Worm (Caenorhabditis elegans) whole organism, L4/young adult: ENCODE results near the gene col-177.

Experiments used
- W03F9.2 ChIP-seq: fragments of 150-350 bp; optimal IDR thresholded peaks from 2 replicates; lab custom pipeline; 2014; ENCODE audit warnings: missing biosample characterization, missing genetic modification characterization
- dao-5 ChIP-seq: sonication (generic microtip); optimal IDR thresholded peaks from 2 replicates; lab custom pipeline; 2016; ENCODE audit warnings: missing genotype, missing genetic modification characterization, moderate library complexity, missing compliant biosample characterization
- him-1 ChIP-seq: sonication (generic microtip); optimal IDR thresholded peaks from 2 replicates; lab custom pipeline; 2016; ENCODE audit warnings: missing genotype, missing genetic modification reagents, missing genetic modification characterization, missing compliant biosample characterization

Gene col-177

ce11 chrX:10991352-10992172 lies 10.1 kb downstream of the col-177 start:
- TF ChIP-seq W03F9.2 (tag; lab: Kevin White, UChicago) (no peak), him-1 (tag; lab: Kevin White, UChicago) (no peak), dao-5 (tag; lab: Kevin White, UChicago) (no peak)

ce11 chrX:10990855-10991176 lies 10.8 kb downstream of the col-177 start:
- TF ChIP-seq him-1 (tag; lab: Kevin White, UChicago) (no peak), W03F9.2 (tag; lab: Kevin White, UChicago) (no peak), dao-5 (tag; lab: Kevin White, UChicago) (no peak)

DNA sequence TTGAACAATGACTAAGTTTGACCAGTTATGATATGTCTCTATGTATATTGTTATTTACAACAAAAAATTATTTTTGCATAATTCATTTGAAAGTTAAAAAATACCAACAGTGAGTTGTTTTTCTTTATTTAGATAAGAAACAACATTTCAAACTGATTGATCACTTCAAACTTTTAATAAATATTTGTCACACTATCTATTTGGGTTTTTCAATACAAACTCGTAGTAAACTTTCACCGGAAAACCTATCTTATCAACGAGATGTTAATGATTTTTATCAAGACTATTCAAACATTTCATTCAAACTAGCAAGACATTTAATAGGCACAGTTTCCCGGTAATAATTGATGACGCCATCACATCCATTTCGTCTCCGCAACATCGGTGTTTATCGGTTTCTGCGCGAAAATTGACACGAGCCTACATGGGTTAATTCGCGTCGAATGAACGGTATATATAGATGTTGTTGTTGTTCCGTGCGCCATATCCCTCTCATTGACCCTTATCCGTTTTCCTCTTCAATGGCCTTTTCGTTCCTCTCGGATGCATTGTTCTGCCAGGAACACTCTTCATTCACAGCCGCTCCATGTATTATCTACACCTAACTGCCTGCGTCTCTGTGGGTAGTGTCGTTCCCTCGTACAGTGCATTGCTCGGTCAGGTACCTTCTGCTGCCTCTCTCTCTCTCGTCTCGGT lies 11.3 kb downstream of the col-177 start:
- TF ChIP-seq dao-5 (tag; lab: Kevin White, UChicago) (no peak), him-1 (tag; lab: Kevin White, UChicago) (no peak), W03F9.2 (tag; lab: Kevin White, UChicago) (no peak)

DNA sequence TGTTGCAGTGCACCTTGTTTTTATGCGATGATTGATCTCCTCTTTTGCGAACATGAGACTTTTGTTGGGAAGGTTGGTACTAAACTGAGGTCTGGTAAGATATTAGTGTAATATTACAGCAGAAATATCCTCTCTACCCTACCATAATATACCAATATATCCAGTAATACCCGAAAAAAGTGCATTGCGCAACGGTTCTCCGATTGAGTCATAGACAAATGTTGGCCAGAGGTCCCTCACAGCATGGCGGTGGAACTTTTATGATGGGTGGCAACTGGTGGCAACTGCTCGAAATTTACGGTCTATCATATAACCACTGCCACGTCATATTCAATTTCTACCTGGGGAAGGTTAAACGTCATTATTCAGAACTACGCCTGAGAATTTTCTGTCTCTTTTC lies 12.4 kb downstream of the col-177 start:
- TF ChIP-seq W03F9.2 (tag; lab: Kevin White, UChicago) (no peak), dao-5 (tag; lab: Kevin White, UChicago) (no peak), him-1 (tag; lab: Kevin White, UChicago) (no peak)

ce11 chrX:10982051-10982450 lies 19.6 kb downstream of the col-177 start, which contains the start of gene ver-4:
ver-4 (plus strand) TSS chrX:10982351.
- TF ChIP-seq W03F9.2 (tag; lab: Kevin White, UChicago) (no peak), him-1 (tag; lab: Kevin White, UChicago) (no peak), dao-5 (tag; lab: Kevin White, UChicago) (no peak)

DNA sequence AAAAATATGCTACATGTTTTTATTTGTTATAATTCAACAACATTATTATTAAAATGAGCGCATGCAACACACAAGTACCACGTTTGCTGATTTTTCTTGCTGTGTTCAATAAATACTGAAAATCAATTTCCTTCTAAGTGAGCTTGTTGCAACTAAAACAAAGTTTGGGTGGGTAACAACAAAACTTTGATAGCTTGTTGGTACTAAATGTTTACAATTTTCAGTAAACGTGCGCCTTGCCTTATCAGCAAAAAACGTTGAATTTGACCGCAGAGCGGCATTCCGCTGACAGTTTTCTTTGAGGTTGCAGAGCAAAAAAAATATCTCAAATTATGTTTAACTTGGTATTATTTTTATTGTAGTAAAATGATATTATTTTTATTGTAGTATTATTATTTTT lies 20.3 kb downstream of the col-177 start:
- no peak for TF ChIP-seq dao-5 (tag; lab: Kevin White, UChicago)
- TF ChIP-seq W03F9.2 (tag; lab: Kevin White, UChicago): no peak
- no peak for TF ChIP-seq him-1 (tag; lab: Kevin White, UChicago)

- TF ChIP-seq him-1 (tag; lab: Kevin White, UChicago) (no peak), dao-5 (tag; lab: Kevin White, UChicago) (no peak), W03F9.2 (tag; lab: Kevin White, UChicago) (no peak)
Measured at ce11 chrX:10979186-10979585, 22.5 kb downstream of the col-177 start, which contains the start of gene pxn-2. pxn-2 (minus strand) TSS chrX:10979286.

- TF ChIP-seq him-1 (tag; lab: Kevin White, UChicago): no peak
- TF ChIP-seq W03F9.2 (tag; lab: Kevin White, UChicago): no peak
- TF ChIP-seq dao-5 (tag; lab: Kevin White, UChicago): no peak
Measured at ce11 chrX:10976447-10977196, 25.0 kb downstream of the col-177 start.

DNA sequence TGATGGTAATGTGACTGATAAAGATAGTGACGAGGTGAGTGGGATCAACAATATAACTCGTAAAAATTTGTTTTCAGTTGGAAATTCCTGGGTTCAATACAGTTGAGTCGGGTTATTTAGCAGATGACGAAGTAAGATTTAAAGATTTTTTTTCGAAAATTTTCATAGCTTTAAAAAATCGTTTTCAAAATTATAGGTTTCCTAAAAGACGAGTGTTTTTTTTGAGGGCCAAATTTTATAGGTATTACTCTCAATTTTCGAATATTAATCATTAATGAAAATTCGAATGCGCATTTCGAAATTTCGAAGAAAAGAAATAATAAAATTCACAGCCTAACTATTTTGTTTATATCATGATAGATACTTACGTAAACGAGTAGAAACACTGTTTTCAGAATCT lies 30.5 kb downstream of the col-177 start:
- TF ChIP-seq him-1 (tag; lab: Kevin White, UChicago) (no peak), W03F9.2 (tag; lab: Kevin White, UChicago) (no peak), dao-5 (tag; lab: Kevin White, UChicago) (no peak)

DNA sequence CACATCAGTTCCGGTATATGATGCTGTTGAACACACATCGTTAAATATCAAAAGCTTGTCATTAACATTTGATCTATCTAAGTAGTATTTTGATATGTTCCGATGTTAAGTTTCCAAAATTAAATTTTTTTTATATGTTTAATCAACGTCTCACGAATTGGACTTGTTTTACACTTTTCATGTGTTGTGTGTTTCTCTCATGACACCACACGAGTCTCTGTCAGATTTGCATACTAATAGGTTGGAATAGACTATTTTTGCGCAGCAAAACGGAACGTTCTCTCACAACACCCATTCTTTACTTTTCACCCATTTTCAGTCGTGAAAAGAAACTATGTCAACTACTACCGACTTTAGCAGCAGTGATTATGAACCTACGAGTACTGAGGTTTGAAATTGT lies 31.0 kb downstream of the col-177 start, which contains the start of gene K09C8.8:
TSS of gene K09C8.8 (plus strand) at position 301 of the 400 bp plus-strand sequence.
- TF ChIP-seq W03F9.2 (tag; lab: Kevin White, UChicago): no peak
- TF ChIP-seq dao-5 (tag; lab: Kevin White, UChicago): no peak
- TF ChIP-seq him-1 (tag; lab: Kevin White, UChicago): no peak

DNA sequence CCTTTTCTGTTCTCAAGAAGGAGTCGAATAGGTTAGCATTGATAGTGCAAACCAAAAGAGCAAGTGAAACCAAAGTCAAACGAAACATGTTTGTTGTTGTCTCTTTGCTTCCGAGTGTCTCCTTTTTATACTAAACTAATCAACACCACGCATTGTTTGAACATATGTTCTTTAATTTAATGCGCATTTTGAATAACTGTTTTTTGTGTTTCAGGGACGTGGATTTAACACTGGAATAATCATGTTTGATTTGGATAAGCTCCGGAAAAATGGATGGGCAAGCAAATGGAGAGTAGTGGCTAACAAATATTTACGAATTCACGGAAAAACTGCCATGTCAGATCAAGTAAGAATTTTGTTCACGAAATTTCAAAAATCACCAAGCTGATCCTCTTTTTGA lies 34.0 kb downstream of the col-177 start, which contains the start of gene K09C8.9:
TSS of gene K09C8.9 (minus strand) at position 101 of the 400 bp plus-strand sequence.
- TF ChIP-seq dao-5 (tag; lab: Kevin White, UChicago) (no peak), him-1 (tag; lab: Kevin White, UChicago) (no peak), W03F9.2 (tag; lab: Kevin White, UChicago) (no peak)

ce11 chrX:10966251-10966650 lies 35.4 kb downstream of the col-177 start, which contains the start of gene lge-1:
lge-1 (plus strand) TSS chrX:10966551.
- TF ChIP-seq dao-5 (tag; lab: Kevin White, UChicago): no peak
- TF ChIP-seq him-1 (tag; lab: Kevin White, UChicago): no peak

- TF ChIP-seq W03F9.2 (tag; lab: Kevin White, UChicago) (no peak), dao-5 (tag; lab: Kevin White, UChicago) (no peak), him-1 (tag; lab: Kevin White, UChicago) (no peak)
Measured at ce11 chrX:10965508-10965907, 36.1 kb downstream of the col-177 start.
